In the genomic region with DNA sequence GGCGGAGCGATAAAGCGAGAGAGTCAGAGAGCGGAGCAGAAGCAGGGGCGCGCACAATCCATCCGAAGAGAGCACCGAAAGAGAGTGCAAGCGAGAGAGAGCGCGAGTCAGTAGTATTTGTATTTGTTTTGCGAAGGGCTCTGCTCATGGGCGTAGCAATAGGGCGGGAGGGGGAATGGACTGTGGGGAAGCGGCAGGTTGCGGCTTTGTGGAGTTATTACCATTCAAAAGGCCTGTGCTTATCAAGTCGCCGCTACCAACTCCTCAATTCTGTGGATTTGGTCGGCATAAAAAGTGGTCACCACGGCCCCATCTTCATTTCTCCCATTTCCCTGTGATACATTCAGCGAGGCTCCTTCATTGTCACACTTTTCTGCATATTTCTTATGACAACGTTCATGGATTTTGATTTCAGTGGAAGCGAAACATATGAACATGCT, we compare ENCODE assay signal across 6 fruit fly cellular contexts.
TF ChIP-seq lines count a peak whose summit lies in the region.

No protein-coding gene starts in this region.

- no peak for TF ChIP-seq CTCF in whole organism, embryonic (GFP tag; optimal IDR thresholded peaks at IDR 0.05; lab: Kevin White, UChicago)

TF ChIP-seq in whole organism, 6 proteins besides CTCF, POLR2A, EP300 and RAD21:
- TF ChIP-seq EcR (GFP tag; optimal IDR thresholded peaks at IDR 0.05; lab: Kevin White, UChicago) (no peak), usp (GFP tag; optimal IDR thresholded peaks at IDR 0.05; lab: Kevin White, UChicago) (no peak), CG8478 (optimal IDR thresholded peaks at IDR 0.05; lab: Kevin White, UChicago) (no peak), Dll (optimal IDR thresholded peaks at IDR 0.05; lab: Kevin White, UChicago) (peak; percentile 94)

TF ChIP-seq in whole organism, adult, 20 proteins besides CTCF, POLR2A, EP300 and RAD21:
- TF ChIP-seq CG14711 (tag; optimal IDR thresholded peaks at IDR 0.05; lab: Kevin White, UChicago), result peak; percentile 60
- TF ChIP-seq pad (GFP tag; optimal IDR thresholded peaks at IDR 0.05; lab: Kevin White, UChicago), result peak; percentile 77
- TF ChIP-seq ovo (GFP tag; optimal IDR thresholded peaks at IDR 0.05; lab: Kevin White, UChicago), result no peak
- TF ChIP-seq Clk (GFP tag; optimal IDR thresholded peaks at IDR 0.05; lab: Kevin White, UChicago), result no peak
- TF ChIP-seq CG7045 (GFP tag; optimal IDR thresholded peaks at IDR 0.05; lab: Kevin White, UChicago), result no peak
- TF ChIP-seq CG11617 (GFP tag; optimal IDR thresholded peaks at IDR 0.05; lab: Kevin White, UChicago), result peak; percentile 29
- peak; percentile 66 for TF ChIP-seq CG7101 (tag; optimal IDR thresholded peaks at IDR 0.05; lab: Kevin White, UChicago)
- no peak for TF ChIP-seq kay (GFP tag; lab: Kevin White, UChicago; ENCODE audit: borderline replicate concordance)
- TF ChIP-seq bab1 (GFP tag; optimal IDR thresholded peaks at IDR 0.05; lab: Kevin White, UChicago), result peak; percentile 37
TF ChIP-seq in whole organism, adult: peak in this region for 5.

TF ChIP-seq in whole organism, embryonic, 481 proteins besides CTCF, POLR2A, EP300 and RAD21 (continues in another document):
- no peak for TF ChIP-seq h (optimal IDR thresholded peaks at IDR 0.05; lab: Kevin White, UChicago)
- peak; percentile 15 for TF ChIP-seq Chrac-16 (GFP tag; optimal IDR thresholded peaks at IDR 0.05; lab: Kevin White, UChicago)
- peak; percentile 77 for TF ChIP-seq Rfx (GFP tag; IDR thresholded peaks at IDR 0.05; lab: Robert Waterston, UW)
- peak; percentile 5 for TF ChIP-seq CG6683 (GFP tag; optimal IDR thresholded peaks at IDR 0.05; lab: Kevin White, UChicago)
- 0 out of 2 replicates have a peak, but pooled peaks have one; percentile 33 for TF ChIP-seq ap (GFP tag; IDR thresholded peaks at IDR 0.05; lab: Robert Waterston, UW)
- TF ChIP-seq nom (GFP tag; optimal IDR thresholded peaks at IDR 0.05; lab: Kevin White, UChicago), result peak; percentile 40
- peak; percentile 36 for TF ChIP-seq fd3F (GFP tag; optimal IDR thresholded peaks at IDR 0.05; lab: Kevin White, UChicago)
- peak; percentile 6 for TF ChIP-seq phol (tag; optimal IDR thresholded peaks at IDR 0.05; lab: Kevin White, UChicago)
- TF ChIP-seq CG4820 (GFP tag; optimal IDR thresholded peaks at IDR 0.05; lab: Kevin White, UChicago), result peak; percentile 39
- peak; percentile 3 for TF ChIP-seq CG10543 (GFP tag; optimal IDR thresholded peaks at IDR 0.05; lab: Kevin White, UChicago)
- no peak for TF ChIP-seq CG16863 (GFP tag; optimal IDR thresholded peaks at IDR 0.05; lab: Kevin White, UChicago)
- peak; percentile 1 for TF ChIP-seq run (tag; optimal IDR thresholded peaks at IDR 0.05; lab: Kevin White, UChicago)
- peak; percentile 22; the same call in 1 of the 2 replicates for TF ChIP-seq H2.0 (GFP tag; IDR thresholded peaks at IDR 0.05; lab: Robert Waterston, UW)
- TF ChIP-seq CG10209 (GFP tag; optimal IDR thresholded peaks at IDR 0.05; lab: Kevin White, UChicago), result peak; percentile 46
- TF ChIP-seq CG15479 (GFP tag; optimal IDR thresholded peaks at IDR 0.05; lab: Kevin White, UChicago), result no peak
- TF ChIP-seq HLH54F (GFP tag; optimal IDR thresholded peaks at IDR 0.05; lab: Kevin White, UChicago), result no peak
- TF ChIP-seq CG4404 (GFP tag; IDR thresholded peaks at IDR 0.05; lab: Robert Waterston, UW), result peak; percentile 48; the same call in 1 of the 2 replicates
- peak; percentile 18 for TF ChIP-seq Six4 (GFP tag; optimal IDR thresholded peaks at IDR 0.05; lab: Kevin White, UChicago)

TF ChIP-seq in whole organism, prepupa, 60 proteins besides CTCF, POLR2A, EP300 and RAD21 (continues in another document):
- TF ChIP-seq spab (GFP tag; optimal IDR thresholded peaks at IDR 0.05; lab: Kevin White, UChicago) (no peak), CG6854 (GFP tag; optimal IDR thresholded peaks at IDR 0.05; lab: Kevin White, UChicago) (no peak), Hr4 (GFP tag; optimal IDR thresholded peaks at IDR 0.05; lab: Kevin White, UChicago) (no peak), CG10669 (GFP tag; optimal IDR thresholded peaks at IDR 0.05; lab: Kevin White, UChicago) (peak; percentile 65), Eip78C (GFP tag; lab: Kevin White, UChicago) (peak; percentile 56), CG6163 (GFP tag; IDR thresholded peaks at IDR 0.05; lab: Robert Waterston, UW) (peak; percentile 63), CG8632 (GFP tag; optimal IDR thresholded peaks at IDR 0.05; lab: Kevin White, UChicago) (peak; percentile 69), CG8319 (GFP tag; optimal IDR thresholded peaks at IDR 0.05; lab: Kevin White, UChicago) (peak; percentile 65), CG6808 (GFP tag; optimal IDR thresholded peaks at IDR 0.05; lab: Kevin White, UChicago) (peak; percentile 56), CG11902 (GFP tag; optimal IDR thresholded peaks at IDR 0.05; lab: Kevin White, UChicago) (peak; percentile 61), OdsH (GFP tag; optimal IDR thresholded peaks at IDR 0.05; lab: Kevin White, UChicago) (peak; percentile 73), Hr39 (GFP tag; optimal IDR thresholded peaks at IDR 0.05; lab: Kevin White, UChicago) (peak; percentile 71), CG10631 (GFP tag; optimal IDR thresholded peaks at IDR 0.05; lab: Kevin White, UChicago) (peak; percentile 64), svp (GFP tag; lab: Kevin White, UChicago) (peak; percentile 53), Sox14 (GFP tag; optimal IDR thresholded peaks at IDR 0.05; lab: Kevin White, UChicago) (peak; percentile 9), esn (GFP tag; optimal IDR thresholded peaks at IDR 0.05; lab: Kevin White, UChicago) (peak; percentile 4), fd85E (GFP tag; optimal IDR thresholded peaks at IDR 0.05; lab: Kevin White, UChicago) (peak; percentile 56), Eip75B (GFP tag; optimal IDR thresholded peaks at IDR 0.05; lab: Kevin White, UChicago) (peak; percentile 21), Ets21C (GFP tag; optimal IDR thresholded peaks at IDR 0.05; lab: Kevin White, UChicago) (peak; percentile 49)

TF ChIP-seq in whole organism, pupa, 21 proteins besides CTCF, POLR2A, EP300 and RAD21 (continues in another document):
- TF ChIP-seq CG15710 (tag; optimal IDR thresholded peaks at IDR 0.05; lab: Kevin White, UChicago), result peak; percentile 62
- peak; percentile 53 for TF ChIP-seq CG17806 (tag; optimal IDR thresholded peaks at IDR 0.05; lab: Kevin White, UChicago)
- peak; percentile 47; the same call in 2 of the 3 replicates for TF ChIP-seq CG4496 (GFP tag; IDR thresholded peaks at IDR 0.05; lab: Robert Waterston, UW)
- TF ChIP-seq rn (GFP tag; IDR thresholded peaks at IDR 0.05; lab: Robert Waterston, UW), result 0 out of 2 replicates have a peak, but pooled peaks have one; percentile 4
- peak; percentile 61; the same call in 1 of the 2 replicates for TF ChIP-seq CG32121 (GFP tag; IDR thresholded peaks at IDR 0.05; lab: Robert Waterston, UW)
- no peak; the same call in 1 of the 2 replicates for TF ChIP-seq Ets98B (GFP tag; IDR thresholded peaks at IDR 0.05; lab: Robert Waterston, UW)
- TF ChIP-seq CG13204 (GFP tag; optimal IDR thresholded peaks at IDR 0.05; lab: Kevin White, UChicago), result peak; percentile 39
- no peak for TF ChIP-seq EcR (GFP tag; optimal IDR thresholded peaks at IDR 0.05; lab: Kevin White, UChicago)
- TF ChIP-seq CG10348 (GFP tag; IDR thresholded peaks at IDR 0.05; lab: Robert Waterston, UW), result no peak
- TF ChIP-seq CG12605 (GFP tag; IDR thresholded peaks at IDR 0.05; lab: Robert Waterston, UW), result peak; percentile 38; the same call in 1 of the 2 replicates
- TF ChIP-seq CG34367 (tag; optimal IDR thresholded peaks at IDR 0.05; lab: Kevin White, UChicago), result peak; percentile 38
- TF ChIP-seq CG14655 (GFP tag; optimal IDR thresholded peaks at IDR 0.05; lab: Kevin White, UChicago), result peak; percentile 45
- peak; percentile 70 for TF ChIP-seq fd96Ca (GFP tag; IDR thresholded peaks at IDR 0.05; lab: Robert Waterston, UW)
- TF ChIP-seq CG8159 (tag; optimal IDR thresholded peaks at IDR 0.05; lab: Kevin White, UChicago), result peak; percentile 78
- TF ChIP-seq Pif1A (GFP tag; optimal IDR thresholded peaks at IDR 0.05; lab: Kevin White, UChicago), result peak; percentile 40
- TF ChIP-seq Snoo (tag; optimal IDR thresholded peaks at IDR 0.05; lab: Kevin White, UChicago), result peak; percentile 72
- TF ChIP-seq CG8301 (tag; optimal IDR thresholded peaks at IDR 0.05; lab: Kevin White, UChicago), result peak; percentile 59
- TF ChIP-seq D1 (tag; optimal IDR thresholded peaks at IDR 0.05; lab: Kevin White, UChicago), result no peak
- TF ChIP-seq Pif1B (GFP tag; optimal IDR thresholded peaks at IDR 0.05; lab: Kevin White, UChicago), result no peak

TF ChIP-seq in whole organism, wandering third instar larva, 38 proteins besides CTCF, POLR2A, EP300 and RAD21 (continues in another document):
- TF ChIP-seq Hr78 (GFP tag; optimal IDR thresholded peaks at IDR 0.05; lab: Kevin White, UChicago), result no peak
- TF ChIP-seq fru (GFP tag; optimal IDR thresholded peaks at IDR 0.05; lab: Kevin White, UChicago), result peak; percentile 72
- TF ChIP-seq lola (GFP tag; optimal IDR thresholded peaks at IDR 0.05; lab: Kevin White, UChicago), result no peak
- peak; percentile 40 for TF ChIP-seq h (GFP tag; optimal IDR thresholded peaks at IDR 0.05; lab: Kevin White, UChicago)
- TF ChIP-seq Sp1 (GFP tag; optimal IDR thresholded peaks at IDR 0.05; lab: Kevin White, UChicago), result peak; percentile 67
- TF ChIP-seq CrebA (GFP tag; optimal IDR thresholded peaks at IDR 0.05; lab: Kevin White, UChicago; ENCODE audit: borderline replicate concordance), result no peak
- TF ChIP-seq Hr83 (GFP tag; optimal IDR thresholded peaks at IDR 0.05; lab: Kevin White, UChicago; ENCODE audit: poor library complexity, severe bottlenecking), result no peak
- TF ChIP-seq Myc (optimal IDR thresholded peaks at IDR 0.05; lab: Kevin White, UChicago), result no peak
- TF ChIP-seq Dif (GFP tag; optimal IDR thresholded peaks at IDR 0.05; lab: Kevin White, UChicago; ENCODE audit: partially characterized antibody), result peak; percentile 95
- TF ChIP-seq sage (GFP tag; optimal IDR thresholded peaks at IDR 0.05; lab: Kevin White, UChicago), result no peak
- no peak for TF ChIP-seq woc (GFP tag; optimal IDR thresholded peaks at IDR 0.05; lab: Kevin White, UChicago)
- no peak for TF ChIP-seq Mio (GFP tag; optimal IDR thresholded peaks at IDR 0.05; lab: Kevin White, UChicago)
- TF ChIP-seq Abd-B (GFP tag; optimal IDR thresholded peaks at IDR 0.05; lab: Kevin White, UChicago), result no peak
- TF ChIP-seq brk (GFP tag; optimal IDR thresholded peaks at IDR 0.05; lab: Kevin White, UChicago), result no peak
- no peak for TF ChIP-seq Hnf4 (GFP tag; optimal IDR thresholded peaks at IDR 0.05; lab: Kevin White, UChicago)
- no peak for TF ChIP-seq dsf (GFP tag; optimal IDR thresholded peaks at IDR 0.05; lab: Kevin White, UChicago; ENCODE audit: borderline replicate concordance)
- TF ChIP-seq tai (GFP tag; optimal IDR thresholded peaks at IDR 0.05; lab: Kevin White, UChicago), result no peak
- TF ChIP-seq foxo (GFP tag; optimal IDR thresholded peaks at IDR 0.05; lab: Kevin White, UChicago), result peak in 1 of 2 experiments; percentile 70
- no peak for TF ChIP-seq Dfd (GFP tag; optimal IDR thresholded peaks at IDR 0.05; lab: Kevin White, UChicago)
- no peak for TF ChIP-seq CG32264 (GFP tag; optimal IDR thresholded peaks at IDR 0.05; lab: Kevin White, UChicago)
- TF ChIP-seq jim (GFP tag; optimal IDR thresholded peaks at IDR 0.05; lab: Kevin White, UChicago), result no peak
- peak; percentile 57 for TF ChIP-seq CG9705 (GFP tag; optimal IDR thresholded peaks at IDR 0.05; lab: Kevin White, UChicago)
- peak; percentile 64 for TF ChIP-seq ey (GFP tag; optimal IDR thresholded peaks at IDR 0.05; lab: Kevin White, UChicago)
